Worm (Caenorhabditis elegans) whole organism, L3 larva: Measurements from ENCODE around the gene T07A9.15.

Experiments used
- ceh-82 ChIP-seq: fragments of 150-350 bp; optimal IDR thresholded peaks from 2 replicates; lab custom pipeline; 2014; ENCODE audit warnings: missing biosample characterization, missing genetic modification characterization
- eor-1 ChIP-seq, 2 experiments: fragments of 150-350 bp; optimal IDR thresholded peaks; 2 replicates each; lab custom pipeline; 2014 to 2018; ENCODE audit warnings: missing biosample characterization in 2 of 2, missing genetic modification characterization in 2 of 2
- lin-39 ChIP-seq: fragments of 150-350 bp; optimal IDR thresholded peaks from 2 replicates; lab custom pipeline; 2018; ENCODE audit warnings: missing biosample characterization, missing genetic modification reagents, missing genetic modification characterization
- nhr-11 ChIP-seq: fragments of 150-350 bp; optimal IDR thresholded peaks from 2 replicates; lab custom pipeline; 2014; ENCODE audit warnings: missing biosample characterization, missing genetic modification characterization
- nhr-28 ChIP-seq: fragments of 150-350 bp; optimal IDR thresholded peaks from 2 replicates; lab custom pipeline; 2014; ENCODE audit warnings: missing biosample characterization, missing genetic modification characterization
- nhr-76 ChIP-seq: fragments of 150-350 bp; sonication (generic microtip); optimal IDR thresholded peaks from 5 replicates; lab custom pipeline; 2014; ENCODE audit warnings: missing biosample characterization, missing genetic modification characterization
- pqm-1 ChIP-seq: fragments of 150-350 bp; optimal IDR thresholded peaks from 2 replicates; lab custom pipeline; 2017; ENCODE audit warnings: missing biosample characterization, missing genetic modification characterization, inconsistent platforms
- tbx-2 ChIP-seq: sonication (generic microtip); optimal IDR thresholded peaks from 2 replicates; lab custom pipeline; 2016; ENCODE audit warnings: mild to moderate bottlenecking, missing genetic modification characterization, missing compliant biosample characterization
- unc-62 ChIP-seq: fragments of 150-350 bp; sonication (generic microtip); optimal IDR thresholded peaks from 4 replicates; lab custom pipeline; 2014; ENCODE audit warnings: missing biosample characterization, missing genetic modification reagents, missing genetic modification characterization

DNA sequence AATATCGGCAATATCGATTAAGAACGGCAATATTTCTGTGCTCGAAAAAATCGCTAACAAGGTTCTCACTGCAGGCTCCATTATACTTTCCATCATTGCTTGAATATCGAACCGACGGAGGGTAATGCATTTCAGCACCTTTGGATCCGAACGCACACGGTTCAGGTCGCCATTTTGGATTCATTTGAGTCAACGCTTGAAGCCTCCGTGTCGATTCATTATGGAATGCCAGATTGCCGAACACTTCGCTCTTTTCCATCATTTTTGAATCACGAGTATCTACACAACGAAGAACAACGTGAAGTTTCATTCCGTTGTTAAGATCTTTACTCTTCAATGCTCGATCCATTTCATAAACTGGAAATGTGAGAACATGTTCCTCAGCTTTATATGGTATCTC lies 28.8 kb upstream of the T07A9.15 start:
- TF ChIP-seq nhr-28 (tag; lab: Kevin White, UChicago) (no peak), lin-39 (tag; lab: Kevin White, UChicago) (no peak), unc-62 (GFP tag; lab: Kevin White, UChicago) (no peak), ceh-82 (tag; lab: Kevin White, UChicago) (no peak), nhr-11 (tag; lab: Kevin White, UChicago) (no peak), eor-1 (tag; optimal IDR thresholded peaks at IDR 0.05; lab: Kevin White, UChicago) (no peak), tbx-2 (tag; lab: Kevin White, UChicago) (no peak), pqm-1 (tag; lab: Kevin White, UChicago) (no peak), nhr-76 (tag; lab: Kevin White, UChicago) (no peak)
